Worm (Caenorhabditis elegans): Measurements from ENCODE around the gene col-94.
"Not testable (repeated sequence)": the region's sequence is repeated elsewhere in the genome, so short reads cannot be mapped to it uniquely, and the experiment has no call there.

Gene col-94

ce11 chrIII:10987561-10988184 lies at the start of gene col-94:
Gene col-94 (minus strand): TSS chrIII:10987873.
- no peak for TF ChIP-seq W03F9.2 (tag; optimal IDR thresholded peaks at IDR 0.05)
- TF ChIP-seq dao-5 (tag; optimal IDR thresholded peaks at IDR 0.05), result no peak
- TF ChIP-seq him-1 (tag; optimal IDR thresholded peaks at IDR 0.05), result no peak

DNA sequence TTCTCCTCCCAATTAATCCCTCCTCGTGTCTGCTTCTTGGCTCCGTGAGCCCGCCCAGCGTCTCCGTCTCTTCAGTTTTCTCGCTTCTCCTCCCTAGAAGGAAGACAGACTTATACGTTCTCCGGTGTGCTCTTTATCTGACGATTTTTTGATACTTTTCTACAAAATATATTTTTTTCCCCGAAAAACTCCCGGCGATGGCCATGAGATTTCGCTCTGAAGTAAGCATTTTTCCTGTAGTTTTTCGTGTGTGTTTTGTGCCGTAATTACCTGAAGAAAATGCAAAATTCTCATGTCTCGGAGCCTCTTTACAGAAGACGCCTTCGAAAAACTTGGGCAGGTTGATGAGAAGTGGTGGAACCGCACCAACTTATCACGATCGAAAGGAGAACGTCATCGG lies 49.0 kb upstream of the col-94 start, which contains the start of gene spat-2:
Gene spat-2 (plus strand): TSS at position 301 of the 400 bp plus-strand sequence.
- TF ChIP-seq him-1 (tag; optimal IDR thresholded peaks at IDR 0.05) (no peak), dao-5 (tag; optimal IDR thresholded peaks at IDR 0.05) (no peak), W03F9.2 (tag; optimal IDR thresholded peaks at IDR 0.05) (no peak)

DNA sequence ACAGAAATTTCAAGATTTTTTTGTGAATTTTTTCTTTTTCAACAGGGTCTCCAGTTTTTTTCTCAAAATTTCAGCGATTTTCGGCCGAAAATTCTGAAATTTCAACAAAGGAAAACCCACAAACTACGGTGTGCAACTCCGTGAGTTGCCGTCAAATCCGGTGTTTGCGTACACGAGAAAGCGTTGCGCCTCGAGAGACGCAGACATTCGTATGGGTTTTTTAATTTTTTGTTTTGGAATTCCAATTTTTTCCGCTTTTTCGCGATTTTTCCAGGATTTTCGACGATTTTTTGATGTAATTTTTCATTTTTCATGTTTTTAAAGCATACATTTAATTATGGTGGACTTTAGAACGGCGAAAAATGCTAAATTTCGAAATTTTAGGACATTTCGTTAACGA lies 48.5 kb upstream of the col-94 start:
- TF ChIP-seq him-1 (tag; optimal IDR thresholded peaks at IDR 0.05), result peak; percentile 9
- no peak for TF ChIP-seq dao-5 (tag; optimal IDR thresholded peaks at IDR 0.05)
- TF ChIP-seq W03F9.2 (tag; optimal IDR thresholded peaks at IDR 0.05), result peak; percentile 81

ce11 chrIII:11032872-11033271 lies 45.2 kb upstream of the col-94 start, which contains the start of gene Y48A6B.9:
Gene Y48A6B.9 (plus strand): TSS chrIII:11033172.
- TF ChIP-seq dao-5 (tag; optimal IDR thresholded peaks at IDR 0.05), result no peak

- TF ChIP-seq W03F9.2 (tag; optimal IDR thresholded peaks at IDR 0.05) (no peak), dao-5 (tag; optimal IDR thresholded peaks at IDR 0.05) (no peak), him-1 (tag; optimal IDR thresholded peaks at IDR 0.05) (no peak)
Observed at ce11 chrIII:11031309-11031708, 43.6 kb upstream of the col-94 start, which contains the start of gene Y48A6B.14. Gene Y48A6B.14 (plus strand): TSS chrIII:11031609.

DNA sequence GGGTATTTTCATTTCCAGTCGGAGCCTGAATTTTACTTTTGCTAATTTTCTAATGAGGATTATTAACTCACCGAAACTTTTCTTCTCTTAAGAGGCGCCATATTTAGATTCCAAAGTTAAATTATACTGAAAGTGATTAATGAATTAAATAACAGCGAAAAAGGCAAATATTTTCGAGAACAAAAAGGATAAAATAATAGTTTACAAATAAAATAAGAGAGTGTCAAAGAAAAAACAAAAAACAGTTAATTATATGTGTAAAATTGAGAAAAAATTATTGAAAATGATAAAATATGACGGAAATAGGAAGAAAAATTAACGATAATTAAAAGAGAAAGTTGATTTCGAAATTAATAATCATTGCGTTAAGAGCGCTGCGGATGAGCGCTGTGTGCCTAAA lies 41.7 kb upstream of the col-94 start, which contains the start of gene Y48A6B.8:
Gene Y48A6B.8 (minus strand): TSS at position 101 of the 400 bp plus-strand sequence.
- TF ChIP-seq W03F9.2, dao-5, him-1 (tag; optimal IDR thresholded peaks at IDR 0.05): not testable (repeated sequence)

ce11 chrIII:11026516-11027048 lies 38.9 kb upstream of the col-94 start, which contains the start of gene Y48A6B.7:
Gene Y48A6B.7 (minus strand): TSS chrIII:11026566.
- TF ChIP-seq dao-5 (tag; optimal IDR thresholded peaks at IDR 0.05) (no peak), W03F9.2 (tag; optimal IDR thresholded peaks at IDR 0.05) (peak; percentile 28)

ce11 chrIII:11025138-11025537 lies 37.5 kb upstream of the col-94 start:
- no peak for TF ChIP-seq W03F9.2 (tag; optimal IDR thresholded peaks at IDR 0.05)

ce11 chrIII:11022278-11022677 lies 34.6 kb upstream of the col-94 start:
- no peak for TF ChIP-seq him-1 (tag; optimal IDR thresholded peaks at IDR 0.05)
- TF ChIP-seq W03F9.2 (tag; optimal IDR thresholded peaks at IDR 0.05), result no peak
- no peak for TF ChIP-seq dao-5 (tag; optimal IDR thresholded peaks at IDR 0.05)

DNA sequence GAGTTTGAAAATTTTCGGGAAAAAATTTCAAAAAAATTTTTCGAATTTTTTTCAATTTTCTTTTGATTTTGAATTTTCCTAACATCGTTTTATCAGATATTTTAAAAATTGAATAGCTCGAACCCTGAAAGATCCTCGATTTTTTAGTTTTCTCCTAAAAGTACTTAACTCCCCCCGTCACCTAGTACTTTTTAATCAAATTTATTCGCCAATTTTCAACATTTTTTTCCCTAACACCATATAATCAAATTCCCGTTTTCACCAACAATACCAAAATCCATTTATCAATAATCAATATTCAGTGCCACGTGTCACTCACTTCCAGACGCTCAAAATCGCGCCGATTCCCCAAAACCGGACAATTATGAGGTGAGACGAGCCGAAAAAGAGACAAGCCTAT lies 24.6 kb upstream of the col-94 start, which contains the start of gene kvs-4:
Gene kvs-4 (plus strand): TSS at position 301 of the 400 bp plus-strand sequence.
- TF ChIP-seq him-1 (tag; optimal IDR thresholded peaks at IDR 0.05), result no peak
- no peak for TF ChIP-seq dao-5 (tag; optimal IDR thresholded peaks at IDR 0.05)
- TF ChIP-seq W03F9.2 (tag; optimal IDR thresholded peaks at IDR 0.05), result no peak

DNA sequence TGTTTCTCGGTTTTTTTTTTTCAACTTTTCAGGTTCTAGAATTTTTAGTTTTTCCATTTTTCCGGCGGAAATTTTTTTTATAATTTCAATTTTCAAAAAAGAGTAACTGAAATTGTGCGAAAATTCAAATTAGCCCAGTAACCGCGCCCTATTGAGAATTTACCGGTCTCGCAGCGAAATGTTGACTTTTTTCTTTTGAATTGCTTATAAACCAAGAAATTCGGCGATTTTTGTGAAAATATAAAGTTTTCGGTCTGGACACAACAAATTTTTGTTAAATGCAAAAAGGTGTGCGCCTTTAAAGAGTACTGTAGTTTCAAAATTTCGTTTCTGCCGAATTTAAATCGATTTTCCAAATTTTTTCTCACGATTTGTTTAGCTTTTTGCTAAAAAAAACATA lies 22.9 kb upstream of the col-94 start:
- TF ChIP-seq W03F9.2 (tag; optimal IDR thresholded peaks at IDR 0.05) (no peak), him-1 (tag; optimal IDR thresholded peaks at IDR 0.05) (no peak), dao-5 (tag; optimal IDR thresholded peaks at IDR 0.05) (no peak)

DNA sequence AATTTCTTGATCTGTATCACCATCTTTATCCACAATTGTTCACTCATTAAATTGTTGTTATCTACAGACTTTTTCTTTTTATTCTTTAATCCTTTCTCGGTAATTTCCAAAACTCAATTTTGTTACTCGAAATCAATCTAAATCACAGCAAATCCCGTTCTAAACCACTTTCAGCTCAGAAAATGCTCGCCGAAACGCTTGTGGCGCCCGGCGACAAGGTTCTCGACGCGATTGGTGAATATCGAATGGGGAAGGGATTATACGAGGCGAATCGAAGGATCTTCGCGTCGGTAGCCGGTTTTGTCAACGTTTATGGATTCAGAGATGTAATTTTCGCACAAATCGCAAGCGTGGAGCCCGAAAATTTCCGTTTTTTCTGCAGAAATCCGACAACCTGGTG lies 21.2 kb upstream of the col-94 start, which contains the start of gene exos-1:
Gene exos-1 (plus strand): TSS at position 175 of the 400 bp plus-strand sequence.
- TF ChIP-seq him-1 (tag; optimal IDR thresholded peaks at IDR 0.05) (no peak), W03F9.2 (tag; optimal IDR thresholded peaks at IDR 0.05) (no peak), dao-5 (tag; optimal IDR thresholded peaks at IDR 0.05) (no peak)

- TF ChIP-seq dao-5 (tag; optimal IDR thresholded peaks at IDR 0.05), result no peak
- peak; percentile 76 for TF ChIP-seq W03F9.2 (tag; optimal IDR thresholded peaks at IDR 0.05)
Observed at ce11 chrIII:11007552-11008272, 20.0 kb upstream of the col-94 start, which contains the start of the genes fipr-17 and Y48A6B.3. Gene fipr-17 (minus strand): TSS chrIII:11007602. Gene Y48A6B.3 (plus strand): TSS chrIII:11008222.

DNA sequence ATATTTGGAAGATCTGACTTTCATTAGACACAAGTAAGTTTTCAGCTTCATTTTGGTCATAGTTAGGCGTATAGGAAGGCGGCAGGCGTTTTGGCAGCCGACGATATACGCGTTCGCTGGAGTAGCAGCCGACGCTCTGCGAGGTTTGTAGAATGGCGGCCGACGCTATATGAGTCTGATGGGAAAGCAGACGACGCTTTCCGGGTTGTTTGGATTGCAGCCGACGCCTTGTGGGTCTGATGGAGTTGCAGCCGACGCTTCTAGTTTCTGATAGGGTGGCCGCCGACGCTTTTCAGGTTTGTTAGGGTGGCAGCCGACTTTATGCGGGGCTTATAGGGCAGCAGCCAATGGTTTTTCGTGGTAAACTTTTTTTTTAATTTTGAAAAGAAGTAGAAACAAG lies 15.1 kb upstream of the col-94 start:
- TF ChIP-seq W03F9.2 (tag; optimal IDR thresholded peaks at IDR 0.05) (no peak), dao-5 (tag; optimal IDR thresholded peaks at IDR 0.05) (no peak), him-1 (tag; optimal IDR thresholded peaks at IDR 0.05) (no peak)
